Worm (Caenorhabditis elegans) whole organism, early embryonic: ENCODE results near the gene adm-4.

Experiments used
- B0310.2 ChIP-seq: sonication (generic microtip); optimal IDR thresholded peaks from 2 replicates; lab custom pipeline; 2016; ENCODE audit warnings: mild to moderate bottlenecking, missing genetic modification characterization, missing compliant biosample characterization
- F13C5.2 ChIP-seq: sonication (generic microtip); optimal IDR thresholded peaks from 2 replicates; lab custom pipeline; 2017; ENCODE audit warnings: mild to moderate bottlenecking, missing genetic modification characterization, inconsistent platforms, missing compliant biosample characterization
- aly-1 ChIP-seq: sonication (generic microtip); optimal IDR thresholded peaks from 2 replicates; lab custom pipeline; 2016; ENCODE audit warnings: missing genetic modification characterization, missing compliant biosample characterization
- ama-1 ChIP-seq: fragments of 150-350 bp; optimal IDR thresholded peaks from 2 replicates; lab custom pipeline; 2014
- ceh-13 ChIP-seq: fragments of 200-800 bp; sonication (Bioruptor generic); optimal IDR thresholded peaks from 2 replicates; lab custom pipeline; 2018; ENCODE audit warnings: mild to moderate bottlenecking, missing genetic modification characterization, missing compliant biosample characterization
- ceh-36 ChIP-seq: sonication (generic microtip); optimal IDR thresholded peaks from 2 replicates; lab custom pipeline; 2016; ENCODE audit warnings: missing genetic modification characterization, inconsistent platforms, missing compliant biosample characterization
- ets-7 ChIP-seq: sonication (generic microtip); optimal IDR thresholded peaks from 2 replicates; lab custom pipeline; 2016; ENCODE audit warnings: missing genotype, missing genetic modification characterization, missing compliant biosample characterization
- flt-1 ChIP-seq: fragments of 200-800 bp; sonication (Bioruptor generic); IDR thresholded peaks from 2 replicates; pipeline ENCODE4 v1.3.6; 2022; ENCODE audit warnings: missing genetic modification characterization, missing compliant biosample characterization
- hmbx-1 ChIP-seq: sonication (generic microtip); optimal IDR thresholded peaks from 2 replicates; lab custom pipeline; 2016; ENCODE audit warnings: mild to moderate bottlenecking, missing genetic modification characterization, missing compliant biosample characterization
- hmg-4 ChIP-seq: fragments of 200-800 bp; sonication (Bioruptor generic); optimal IDR thresholded peaks from 2 replicates; lab custom pipeline; 2018; ENCODE audit warnings: mild to moderate bottlenecking, missing genetic modification characterization, missing compliant biosample characterization
- hnd-1 ChIP-seq: sonication (generic microtip); optimal IDR thresholded peaks from 2 replicates; lab custom pipeline; 2016; ENCODE audit warnings: missing genetic modification characterization, missing compliant biosample characterization
- pes-1 ChIP-seq: fragments of 200-800 bp; sonication (Bioruptor generic); IDR thresholded peaks from 2 replicates; pipeline ENCODE4 v1.3.6; 2022; ENCODE audit warnings: missing genetic modification reagents, missing genetic modification characterization, missing compliant biosample characterization
- scrt-1 ChIP-seq: fragments of 200-800 bp; sonication (Bioruptor generic); IDR thresholded peaks from 2 replicates; pipeline ENCODE4 v1.3.6; 2022; ENCODE audit warnings: missing genetic modification characterization, missing compliant biosample characterization
- sea-1 ChIP-seq: fragments of 200-800 bp; sonication (Bioruptor generic); conservative IDR thresholded peaks from 2 replicates; pipeline ENCODE4 v1.3.6; 2022; ENCODE audit warnings: missing genetic modification characterization, missing compliant biosample characterization
- tbx-11 ChIP-seq: fragments of 200-800 bp; sonication (Bioruptor generic); IDR thresholded peaks from 2 replicates; pipeline ENCODE4 v1.3.6; 2022; ENCODE audit warnings: missing genetic modification characterization, missing compliant biosample characterization
- tbx-37 ChIP-seq: fragments of 200-800 bp; sonication (Bioruptor generic); conservative IDR thresholded peaks from 2 replicates; pipeline ENCODE4 v1.3.6; 2022; ENCODE audit warnings: missing genetic modification reagents, missing genetic modification characterization, missing compliant biosample characterization
- tra-4 ChIP-seq: sonication (generic microtip); optimal IDR thresholded peaks from 2 replicates; lab custom pipeline; 2017; ENCODE audit warnings: missing genetic modification characterization, missing compliant biosample characterization

The adm-4 gene

DNA sequence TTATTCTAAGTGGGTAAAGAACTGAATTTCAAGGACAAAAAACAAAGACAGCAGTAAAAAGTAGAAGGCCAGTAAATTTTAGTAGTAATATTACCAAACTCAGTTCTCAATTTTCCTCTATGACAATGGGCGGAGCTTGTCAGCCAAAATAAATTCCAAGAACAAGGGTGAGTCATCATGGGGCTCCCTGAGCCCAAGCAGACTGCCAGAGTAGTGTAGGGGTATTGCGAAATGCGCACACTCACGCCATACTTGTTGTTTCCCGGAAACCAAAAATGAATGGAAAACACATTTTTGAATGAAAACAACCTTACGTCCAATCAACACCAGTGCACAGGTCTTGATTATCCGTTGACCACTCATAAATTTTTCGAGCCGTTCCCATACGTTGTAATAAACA lies 6.3 kb downstream of the adm-4 start:
- TF ChIP-seq flt-1 = no peak
- TF ChIP-seq tbx-11 = no peak
- TF ChIP-seq aly-1 (tag; lab: Kevin White, UChicago) = no peak

DNA sequence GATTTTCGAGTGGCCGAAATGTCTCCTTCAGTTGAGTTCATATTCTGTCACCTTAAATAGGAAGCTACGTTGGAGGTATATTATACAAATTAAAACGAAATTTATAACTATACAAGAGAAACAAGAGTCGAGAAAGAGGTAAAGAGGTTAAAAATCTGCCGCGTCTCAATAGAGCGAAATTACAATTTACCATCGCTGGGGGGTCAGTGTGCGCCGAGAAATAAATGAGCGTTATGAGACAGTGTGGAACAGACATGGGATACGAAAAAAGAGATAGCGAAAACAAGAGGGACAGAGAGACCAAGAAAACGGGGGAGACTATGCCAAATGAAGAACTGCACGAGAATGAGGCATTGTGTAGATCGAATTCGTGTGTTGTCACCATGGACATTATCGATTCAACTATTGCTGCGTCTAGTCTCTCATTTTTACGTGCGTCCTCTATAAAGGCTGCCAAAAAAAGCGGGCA lies 10.2 kb downstream of the adm-4 start, which contains the start of gene ZK154.5:
Gene ZK154.5, minus strand, starts transcription at position 51 of the 469 bp plus-strand sequence.
- TF ChIP-seq tbx-11 (no peak), flt-1 (no peak), ceh-13 (GFP tag; lab: Kevin White, UChicago) (no peak), pes-1 (no peak), tra-4 (no peak), hmg-4 (GFP tag; lab: Kevin White, UChicago) (peak; percentile 57), F13C5.2 (tag; lab: Kevin White, UChicago) (peak; percentile 14), sea-1 (GFP tag; lab: Robert Waterston, UW) (no peak)

DNA sequence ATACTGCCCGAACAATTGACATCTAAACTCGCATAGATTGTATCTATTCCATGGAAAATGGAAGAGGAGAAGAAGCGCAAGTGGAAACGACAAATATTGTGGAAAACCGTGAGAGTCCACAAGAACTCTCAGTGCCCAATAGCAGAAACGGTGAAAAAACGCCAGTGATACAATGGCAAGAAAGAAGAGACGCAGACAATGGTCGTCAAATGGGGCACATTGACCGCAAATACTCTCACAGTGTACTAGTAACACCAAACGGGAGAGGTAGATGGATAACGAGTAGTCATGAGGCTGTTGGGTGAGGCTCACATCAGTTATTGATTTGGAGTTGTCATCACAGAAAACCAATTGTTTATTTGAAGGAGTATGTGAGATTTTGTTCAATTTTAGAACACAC lies 15.7 kb downstream of the adm-4 start, which contains the start of gene ZK154.4:
Gene ZK154.4, minus strand, starts transcription at position 27 of the 400 bp plus-strand sequence.
- TF ChIP-seq tbx-11 (no peak), hmg-4 (GFP tag; lab: Kevin White, UChicago) (peak; percentile 15)

DNA sequence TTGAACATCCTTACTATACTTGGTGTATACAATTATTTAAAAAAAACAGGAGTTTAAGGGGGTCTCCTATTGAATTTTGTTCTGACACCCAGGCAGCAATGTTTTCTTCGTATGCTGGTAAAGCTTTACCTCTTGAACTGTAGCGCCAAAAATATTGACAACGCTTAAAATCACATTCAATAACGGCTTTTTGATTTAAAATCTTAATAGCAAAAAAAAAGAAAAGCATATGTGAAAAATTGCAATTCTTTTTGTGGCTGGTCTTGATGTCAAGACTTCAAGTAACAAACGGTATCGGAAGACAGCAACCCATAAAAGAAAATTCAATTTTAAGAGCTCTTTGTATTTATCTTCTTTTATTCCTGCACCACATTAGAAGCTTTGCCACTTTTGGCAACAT lies 16.3 kb downstream of the adm-4 start:
- TF ChIP-seq hmbx-1 (tag; lab: Kevin White, UChicago) (no peak), ceh-36 (tag; lab: Kevin White, UChicago) (no peak), pes-1 (no peak), hmg-4 (GFP tag; lab: Kevin White, UChicago) (no peak), scrt-1 (GFP tag; lab: Robert Waterston, UW) (no peak), ama-1 (no peak), F13C5.2 (tag; lab: Kevin White, UChicago) (no peak), ceh-13 (GFP tag; lab: Kevin White, UChicago) (no peak), tbx-11 (no peak), aly-1 (tag; lab: Kevin White, UChicago) (no peak), flt-1 (no peak), ets-7 (tag; lab: Kevin White, UChicago) (no peak)

DNA sequence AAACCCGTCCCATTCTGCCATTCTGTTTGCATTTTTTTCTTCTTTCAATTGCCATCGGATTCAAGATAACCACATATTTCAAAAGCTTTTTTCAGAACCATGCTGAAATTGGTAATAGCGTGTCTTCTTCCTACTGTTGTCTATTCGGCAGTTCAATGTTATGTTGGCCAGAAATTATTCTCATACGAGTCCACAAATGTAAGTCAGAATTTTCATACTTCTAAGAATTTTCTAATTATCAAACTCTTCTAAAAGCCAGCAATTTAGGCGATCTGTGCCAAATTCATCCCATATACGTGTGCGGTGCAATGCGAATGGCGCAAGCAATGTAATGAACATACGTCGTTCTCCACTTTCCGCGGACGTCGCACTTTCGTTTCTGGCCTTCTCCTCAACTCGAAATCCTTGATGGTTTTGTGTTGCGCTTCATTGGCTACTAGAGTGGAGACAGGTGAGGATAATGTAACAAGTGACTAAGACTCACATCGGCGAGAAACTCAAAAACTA lies 18.5 kb downstream of the adm-4 start, which contains the start of gene ZK154.1:
Gene ZK154.1, plus strand, starts transcription at position 51 of the 507 bp plus-strand sequence.
- TF ChIP-seq hnd-1 = no peak
- no peak for TF ChIP-seq F13C5.2 (tag; lab: Kevin White, UChicago)
- no peak for TF ChIP-seq sea-1 (GFP tag; lab: Robert Waterston, UW)
- TF ChIP-seq ceh-36 (tag; lab: Kevin White, UChicago) = no peak
- TF ChIP-seq pes-1 = no peak
- TF ChIP-seq scrt-1 (GFP tag; lab: Robert Waterston, UW) = no peak
- TF ChIP-seq tbx-37 = no peak
- TF ChIP-seq tbx-11 = no peak
- TF ChIP-seq flt-1 = no peak
- no peak for TF ChIP-seq ceh-13 (GFP tag; lab: Kevin White, UChicago)
- TF ChIP-seq ama-1 = no peak
- no peak for TF ChIP-seq B0310.2 (tag; lab: Kevin White, UChicago)
- no peak for TF ChIP-seq aly-1 (tag; lab: Kevin White, UChicago)
- TF ChIP-seq tra-4 = no peak
- TF ChIP-seq hmg-4 (GFP tag; lab: Kevin White, UChicago) = no peak
- TF ChIP-seq ets-7 (tag; lab: Kevin White, UChicago) = no peak

DNA sequence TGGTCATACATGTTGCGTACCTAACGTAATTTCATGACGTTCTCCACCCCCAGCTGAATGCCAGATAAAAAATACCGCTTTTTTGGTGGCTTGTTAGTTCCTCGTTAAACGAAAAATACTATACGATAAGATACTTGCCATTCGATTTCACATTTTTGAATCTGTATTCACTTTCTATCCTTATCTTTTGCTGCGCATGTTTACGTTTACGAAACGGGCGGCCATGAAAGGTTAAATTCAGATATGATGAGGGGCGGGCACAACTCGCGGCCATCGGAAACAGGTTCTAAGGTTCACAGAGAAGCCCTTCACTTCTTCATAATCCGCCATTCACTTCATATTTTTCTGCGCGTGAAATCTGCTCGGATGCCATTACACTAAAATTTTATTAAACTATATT lies 19.3 kb downstream of the adm-4 start:
- TF ChIP-seq hmbx-1 (tag; lab: Kevin White, UChicago) (no peak), tbx-11 (no peak), F13C5.2 (tag; lab: Kevin White, UChicago) (no peak), pes-1 (no peak), B0310.2 (tag; lab: Kevin White, UChicago) (no peak), ama-1 (no peak), scrt-1 (GFP tag; lab: Robert Waterston, UW) (no peak), ceh-36 (tag; lab: Kevin White, UChicago) (no peak), tbx-37 (no peak), tra-4 (no peak)

DNA sequence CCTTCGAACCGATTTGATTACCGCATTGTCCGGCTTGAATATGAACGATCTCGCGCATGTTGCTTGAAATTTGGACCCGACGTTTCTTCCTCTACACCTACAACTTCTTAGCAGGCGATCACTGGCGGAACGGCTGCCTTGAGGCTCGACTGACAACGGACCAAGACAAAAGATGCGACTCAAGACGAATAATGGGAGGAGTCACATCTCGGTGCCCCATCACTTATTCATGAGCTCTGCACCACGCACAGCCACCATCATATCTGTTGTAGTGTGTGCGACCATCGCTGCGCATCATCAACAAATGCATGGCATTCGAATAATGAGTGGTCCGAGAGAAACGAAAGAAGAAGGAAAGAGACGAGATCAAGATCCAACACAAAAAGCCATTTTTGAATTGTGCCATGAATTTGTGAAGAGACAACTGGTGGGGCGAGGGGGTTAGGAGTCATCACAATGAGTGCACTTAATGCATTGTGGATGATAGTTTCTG lies 21.5 kb downstream of the adm-4 start, which contains the start of gene mec-7:
Gene mec-7, minus strand, starts transcription at position 181 of the 493 bp plus-strand sequence.
- no peak for TF ChIP-seq sea-1 (GFP tag; lab: Robert Waterston, UW)
- TF ChIP-seq ama-1 = no peak
- no peak for TF ChIP-seq ceh-13 (GFP tag; lab: Kevin White, UChicago)
- TF ChIP-seq scrt-1 (GFP tag; lab: Robert Waterston, UW) = no peak
- TF ChIP-seq tbx-11 = no peak
- TF ChIP-seq B0310.2 (tag; lab: Kevin White, UChicago) = no peak
- TF ChIP-seq pes-1 = no peak
- no peak for TF ChIP-seq aly-1 (tag; lab: Kevin White, UChicago)
- TF ChIP-seq tra-4 = no peak
- TF ChIP-seq tbx-37 = no peak
- no peak for TF ChIP-seq hmbx-1 (tag; lab: Kevin White, UChicago)
- no peak for TF ChIP-seq ceh-36 (tag; lab: Kevin White, UChicago)
- no peak for TF ChIP-seq flt-1
- no peak for TF ChIP-seq hmg-4 (GFP tag; lab: Kevin White, UChicago)
- TF ChIP-seq F13C5.2 (tag; lab: Kevin White, UChicago) = no peak
- no peak for TF ChIP-seq ets-7 (tag; lab: Kevin White, UChicago)

DNA sequence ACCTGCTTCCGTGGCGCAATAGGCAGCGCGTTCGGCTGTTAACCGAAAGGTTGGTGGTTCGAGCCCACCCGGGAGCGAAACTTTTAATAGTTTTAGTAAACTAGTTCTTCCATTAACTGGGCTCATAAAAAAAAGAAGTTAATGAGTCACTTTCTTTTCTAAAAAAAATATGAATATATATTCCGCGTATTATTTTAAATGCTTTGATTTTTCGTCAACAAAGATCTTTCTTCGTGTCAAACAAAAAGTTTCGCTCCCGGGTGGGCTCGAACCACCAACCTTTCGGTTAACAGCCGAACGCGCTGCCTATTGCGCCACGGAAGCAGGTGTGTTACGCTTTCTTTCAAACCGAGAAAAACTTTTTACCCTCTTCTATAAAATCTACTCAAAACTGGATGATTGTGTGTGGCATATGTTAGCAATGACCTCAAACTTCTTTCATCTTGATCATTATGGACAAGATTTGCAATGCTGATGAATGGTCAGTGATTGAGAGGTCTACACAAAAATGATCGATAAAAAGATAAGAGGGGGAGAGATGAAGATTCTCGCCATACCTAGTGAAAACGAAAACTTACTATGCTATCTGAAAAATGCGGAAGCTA lies 24.3 kb downstream of the adm-4 start:
- TF ChIP-seq B0310.2 (tag; lab: Kevin White, UChicago) (no peak), ceh-36 (tag; lab: Kevin White, UChicago) (no peak), pes-1 (0 out of 2 replicates have a peak, but pooled peaks have one; percentile 41), scrt-1 (GFP tag; lab: Robert Waterston, UW) (no peak)
